In genomic region chr2L:8361204-8361952, dm6 we compare ENCODE assay signal across 1 fruit fly cellular context.
TF ChIP-seq lines count a peak whose summit lies in the region.

No protein-coding gene starts in this region.

TF ChIP-seq in whole organism, embryonic, 481 proteins besides CTCF, POLR2A, EP300 and RAD21 (continued from another document):
- TF ChIP-seq Bgb (GFP tag; IDR thresholded peaks at IDR 0.05; lab: Robert Waterston, UW; ENCODE audit: partially characterized antibody) (no peak), ase (GFP tag; IDR thresholded peaks at IDR 0.05; lab: Robert Waterston, UW) (0 out of 3 replicates have a peak, but pooled peaks have one; percentile 14), zfh1 (GFP tag; IDR thresholded peaks at IDR 0.05; lab: Robert Waterston, UW) (no peak), CG8944 (GFP tag; optimal IDR thresholded peaks at IDR 0.05; lab: Kevin White, UChicago) (no peak), Rfx (GFP tag; IDR thresholded peaks at IDR 0.05; lab: Robert Waterston, UW) (no peak), Atf3 (GFP tag; optimal IDR thresholded peaks at IDR 0.05; lab: Kevin White, UChicago) (no peak), NC2α (GFP tag; optimal IDR thresholded peaks at IDR 0.05; lab: Kevin White, UChicago) (no peak)
